Worm (Caenorhabditis elegans) whole organism, early embryonic: ENCODE results near the gene cyp-33A1.
"Not testable (repeated sequence)": the region's sequence is repeated elsewhere in the genome, so short reads cannot be mapped to it uniquely, and the experiment has no call there.

Source experiments
- B0310.2 ChIP-seq: sonication (generic microtip); optimal IDR thresholded peaks from 2 replicates; lab custom pipeline; 2016; ENCODE audit warnings: mild to moderate bottlenecking, missing genetic modification characterization, missing compliant biosample characterization
- F13C5.2 ChIP-seq: sonication (generic microtip); optimal IDR thresholded peaks from 2 replicates; lab custom pipeline; 2017; ENCODE audit warnings: mild to moderate bottlenecking, missing genetic modification characterization, inconsistent platforms, missing compliant biosample characterization
- aly-1 ChIP-seq: sonication (generic microtip); optimal IDR thresholded peaks from 2 replicates; lab custom pipeline; 2016; ENCODE audit warnings: missing genetic modification characterization, missing compliant biosample characterization
- ama-1 ChIP-seq: fragments of 150-350 bp; optimal IDR thresholded peaks from 2 replicates; lab custom pipeline; 2014
- ceh-13 ChIP-seq: fragments of 200-800 bp; sonication (Bioruptor generic); optimal IDR thresholded peaks from 2 replicates; lab custom pipeline; 2018; ENCODE audit warnings: mild to moderate bottlenecking, missing genetic modification characterization, missing compliant biosample characterization
- ceh-36 ChIP-seq: sonication (generic microtip); optimal IDR thresholded peaks from 2 replicates; lab custom pipeline; 2016; ENCODE audit warnings: missing genetic modification characterization, inconsistent platforms, missing compliant biosample characterization
- ets-7 ChIP-seq: sonication (generic microtip); optimal IDR thresholded peaks from 2 replicates; lab custom pipeline; 2016; ENCODE audit warnings: missing genotype, missing genetic modification characterization, missing compliant biosample characterization
- flt-1 ChIP-seq: fragments of 200-800 bp; sonication (Bioruptor generic); IDR thresholded peaks from 2 replicates; pipeline ENCODE4 v1.3.6; 2022; ENCODE audit warnings: missing genetic modification characterization, missing compliant biosample characterization
- hmbx-1 ChIP-seq: sonication (generic microtip); optimal IDR thresholded peaks from 2 replicates; lab custom pipeline; 2016; ENCODE audit warnings: mild to moderate bottlenecking, missing genetic modification characterization, missing compliant biosample characterization
- hmg-4 ChIP-seq: fragments of 200-800 bp; sonication (Bioruptor generic); optimal IDR thresholded peaks from 2 replicates; lab custom pipeline; 2018; ENCODE audit warnings: mild to moderate bottlenecking, missing genetic modification characterization, missing compliant biosample characterization
- hnd-1 ChIP-seq: sonication (generic microtip); optimal IDR thresholded peaks from 2 replicates; lab custom pipeline; 2016; ENCODE audit warnings: missing genetic modification characterization, missing compliant biosample characterization
- pes-1 ChIP-seq: fragments of 200-800 bp; sonication (Bioruptor generic); IDR thresholded peaks from 2 replicates; pipeline ENCODE4 v1.3.6; 2022; ENCODE audit warnings: missing genetic modification reagents, missing genetic modification characterization, missing compliant biosample characterization
- scrt-1 ChIP-seq: fragments of 200-800 bp; sonication (Bioruptor generic); IDR thresholded peaks from 2 replicates; pipeline ENCODE4 v1.3.6; 2022; ENCODE audit warnings: missing genetic modification characterization, missing compliant biosample characterization
- sea-1 ChIP-seq: fragments of 200-800 bp; sonication (Bioruptor generic); conservative IDR thresholded peaks from 2 replicates; pipeline ENCODE4 v1.3.6; 2022; ENCODE audit warnings: missing genetic modification characterization, missing compliant biosample characterization
- tbx-11 ChIP-seq: fragments of 200-800 bp; sonication (Bioruptor generic); IDR thresholded peaks from 2 replicates; pipeline ENCODE4 v1.3.6; 2022; ENCODE audit warnings: missing genetic modification characterization, missing compliant biosample characterization
- tbx-37 ChIP-seq: fragments of 200-800 bp; sonication (Bioruptor generic); conservative IDR thresholded peaks from 2 replicates; pipeline ENCODE4 v1.3.6; 2022; ENCODE audit warnings: missing genetic modification reagents, missing genetic modification characterization, missing compliant biosample characterization
- tra-4 ChIP-seq: sonication (generic microtip); optimal IDR thresholded peaks from 2 replicates; lab custom pipeline; 2017; ENCODE audit warnings: missing genetic modification characterization, missing compliant biosample characterization

Gene cyp-33A1

ce11 chrV:7705316-7705715 is 24.1 kb upstream of the cyp-33A1 start, which contains the start of gene srw-3:
srw-3 (plus strand) TSS chrV:7705616.
- no peak for TF ChIP-seq tra-4 (tag; lab: Kevin White, UChicago)
- no peak for TF ChIP-seq flt-1 (GFP tag; lab: Robert Waterston, UW)
- TF ChIP-seq B0310.2 (tag; lab: Kevin White, UChicago), result no peak
- no peak for TF ChIP-seq ama-1
- TF ChIP-seq F13C5.2 (tag; lab: Kevin White, UChicago), result no peak
- no peak for TF ChIP-seq pes-1
- no peak for TF ChIP-seq tbx-37 (GFP tag; lab: Robert Waterston, UW)
- no peak for TF ChIP-seq tbx-11 (GFP tag; lab: Robert Waterston, UW)
- TF ChIP-seq hmbx-1 (tag; lab: Kevin White, UChicago), result no peak
- TF ChIP-seq ets-7, result no peak
- no peak for TF ChIP-seq hnd-1 (tag; lab: Kevin White, UChicago)
- no peak for TF ChIP-seq aly-1 (tag; lab: Kevin White, UChicago)
- TF ChIP-seq ceh-36 (tag; lab: Kevin White, UChicago), result no peak

ce11 chrV:7703536-7703935 is 22.3 kb upstream of the cyp-33A1 start, which contains the start of gene srsx-40:
srsx-40 (minus strand) TSS chrV:7703636.
- TF ChIP-seq hnd-1 (tag; lab: Kevin White, UChicago); tbx-11 (GFP tag; lab: Robert Waterston, UW); B0310.2 (tag; lab: Kevin White, UChicago): not testable (repeated sequence)

ce11 chrV:7696842-7697241 is 15.6 kb upstream of the cyp-33A1 start, which contains the start of gene ZK105.3:
ZK105.3 (plus strand) TSS chrV:7697142.
- TF ChIP-seq B0310.2 (tag; lab: Kevin White, UChicago) (no peak), tra-4 (tag; lab: Kevin White, UChicago) (no peak), tbx-11 (GFP tag; lab: Robert Waterston, UW) (no peak)

- TF ChIP-seq aly-1 (tag; lab: Kevin White, UChicago) (no peak), tbx-37 (GFP tag; lab: Robert Waterston, UW) (no peak), flt-1 (GFP tag; lab: Robert Waterston, UW) (no peak), ceh-13 (no peak), scrt-1 (GFP tag; lab: Robert Waterston, UW) (no peak), B0310.2 (tag; lab: Kevin White, UChicago) (no peak)
Observed at ce11 chrV:7693394-7693793, 12.1 kb upstream of the cyp-33A1 start, which contains the start of gene C12D5.10. C12D5.10 (minus strand) TSS chrV:7693494.

ce11 chrV:7690637-7691036 is 9.4 kb upstream of the cyp-33A1 start:
- no peak for TF ChIP-seq tra-4 (tag; lab: Kevin White, UChicago)
- no peak for TF ChIP-seq pes-1
- TF ChIP-seq sea-1 (GFP tag; lab: Robert Waterston, UW), result no peak
- TF ChIP-seq hnd-1 (tag; lab: Kevin White, UChicago), result no peak
- no peak for TF ChIP-seq ets-7
- no peak for TF ChIP-seq flt-1 (GFP tag; lab: Robert Waterston, UW)
- TF ChIP-seq ceh-13, result no peak
- TF ChIP-seq ceh-36 (tag; lab: Kevin White, UChicago), result no peak
- no peak for TF ChIP-seq scrt-1 (GFP tag; lab: Robert Waterston, UW)
- TF ChIP-seq B0310.2 (tag; lab: Kevin White, UChicago), result no peak
- no peak for TF ChIP-seq hmg-4 (GFP tag; lab: Kevin White, UChicago)
- no peak for TF ChIP-seq hmbx-1 (tag; lab: Kevin White, UChicago)
- no peak for TF ChIP-seq ama-1
- no peak for TF ChIP-seq aly-1 (tag; lab: Kevin White, UChicago)

ce11 chrV:7689888-7690287 is 8.6 kb upstream of the cyp-33A1 start, which contains the start of gene C12D5.9:
C12D5.9 (minus strand) TSS chrV:7689988.
- TF ChIP-seq ceh-13 (no peak), hmbx-1 (tag; lab: Kevin White, UChicago) (no peak), tbx-37 (GFP tag; lab: Robert Waterston, UW) (no peak), tra-4 (tag; lab: Kevin White, UChicago) (no peak), F13C5.2 (tag; lab: Kevin White, UChicago) (no peak), B0310.2 (tag; lab: Kevin White, UChicago) (no peak), tbx-11 (GFP tag; lab: Robert Waterston, UW) (no peak), ama-1 (no peak), ceh-36 (tag; lab: Kevin White, UChicago) (no peak), sea-1 (GFP tag; lab: Robert Waterston, UW) (no peak), hnd-1 (tag; lab: Kevin White, UChicago) (no peak), flt-1 (GFP tag; lab: Robert Waterston, UW) (no peak), aly-1 (tag; lab: Kevin White, UChicago) (no peak), pes-1 (no peak), ets-7 (no peak), scrt-1 (GFP tag; lab: Robert Waterston, UW) (no peak), hmg-4 (GFP tag; lab: Kevin White, UChicago) (no peak)

ce11 chrV:7686189-7686588 is 4.9 kb upstream of the cyp-33A1 start, which contains the start of the genes nhr-94 and nhr-152:
nhr-94 (minus strand) TSS chrV:7686335.
nhr-152 (plus strand) TSS chrV:7686350.
- no peak for TF ChIP-seq flt-1 (GFP tag; lab: Robert Waterston, UW)
- no peak for TF ChIP-seq hmg-4 (GFP tag; lab: Kevin White, UChicago)
- no peak for TF ChIP-seq tbx-11 (GFP tag; lab: Robert Waterston, UW)
- TF ChIP-seq F13C5.2 (tag; lab: Kevin White, UChicago), result no peak
- no peak for TF ChIP-seq aly-1 (tag; lab: Kevin White, UChicago)
- TF ChIP-seq hnd-1 (tag; lab: Kevin White, UChicago), result no peak
- no peak for TF ChIP-seq sea-1 (GFP tag; lab: Robert Waterston, UW)
- no peak for TF ChIP-seq ets-7
- TF ChIP-seq tra-4 (tag; lab: Kevin White, UChicago), result no peak
